Worm (Caenorhabditis elegans): ENCODE data around the gene F09B12.7.

DNA sequence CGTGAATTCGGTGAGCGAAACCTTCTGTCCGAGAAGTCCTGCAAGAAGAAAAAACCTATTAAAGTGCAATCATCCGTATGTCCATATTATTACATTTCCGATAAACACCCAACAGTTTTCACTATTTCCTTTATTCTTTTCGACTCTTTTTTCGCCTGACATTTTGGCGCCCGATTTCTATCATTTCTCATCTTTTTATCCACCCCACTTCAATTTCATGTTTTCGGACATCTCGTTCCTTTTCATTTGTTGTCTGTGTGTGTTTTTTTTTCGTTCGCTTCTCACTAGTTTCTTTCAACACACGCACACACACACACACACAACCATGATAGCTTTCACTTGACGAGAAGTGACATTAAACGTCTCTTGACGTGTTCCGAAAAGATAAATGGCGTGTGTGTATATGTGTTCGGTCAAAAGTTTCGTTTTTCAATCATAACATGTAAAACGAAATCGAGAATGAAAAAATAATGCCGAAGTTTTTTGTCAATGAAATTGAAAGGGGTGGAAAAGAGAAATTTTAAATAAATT, 10.2 kb upstream of the F09B12.7 start:
- TF ChIP-seq zag-1 (tag; optimal IDR thresholded peaks at IDR 0.05) (no peak), sem-4 (tag; optimal IDR thresholded peaks at IDR 0.05) (peak; percentile 31), mbf-1 (tag; optimal IDR thresholded peaks at IDR 0.05) (no peak), dmd-4 (tag; optimal IDR thresholded peaks at IDR 0.05) (no peak)

Measured in whole organism, L2 larva.